Worm (Caenorhabditis elegans) whole organism, L4 larva: ENCODE data around the gene ZK688.1.

Experiments used
- D1046.2 ChIP-seq: fragments of 200-800 bp; sonication (Bioruptor generic); IDR thresholded peaks from 2 replicates; pipeline ENCODE4 v1.3.6; 2022; ENCODE audit warnings: missing genetic modification characterization, missing compliant biosample characterization
- F10B5.3 ChIP-seq: sonication (generic microtip); optimal IDR thresholded peaks from 2 replicates; lab custom pipeline; 2016; ENCODE audit warnings: mild to moderate bottlenecking, missing genetic modification characterization, missing compliant biosample characterization
- R02D3.7 ChIP-seq: fragments of 150-350 bp; sonication (generic microtip); optimal IDR thresholded peaks from 3 replicates; lab custom pipeline; 2014; ENCODE audit warnings: missing biosample characterization, missing genetic modification characterization
- T20F7.1 ChIP-seq: fragments of 200-800 bp; sonication (Bioruptor generic); optimal IDR thresholded peaks from 2 replicates; lab custom pipeline; 2018; ENCODE audit warnings: mild to moderate bottlenecking, missing genetic modification characterization, missing compliant biosample characterization
- aha-1 ChIP-seq: fragments of 150-350 bp; peaks from one replicate; lab custom pipeline; 2014; ENCODE audit warnings: missing biosample characterization, missing genetic modification characterization
- arid-1 ChIP-seq: fragments of 200-800 bp; sonication (Bioruptor generic); conservative IDR thresholded peaks from 2 replicates; pipeline ENCODE4 v1.3.6; 2022; ENCODE audit warnings: missing genetic modification reagents, missing genetic modification characterization, missing compliant biosample characterization
- ceh-82 ChIP-seq: sonication (generic microtip); optimal IDR thresholded peaks from 2 replicates; lab custom pipeline; 2017; ENCODE audit warnings: missing biosample characterization, missing genetic modification characterization
- ces-1 ChIP-seq: fragments of 150-350 bp; sonication (generic microtip); optimal IDR thresholded peaks from 4 replicates; lab custom pipeline; 2014; ENCODE audit warnings: missing biosample characterization, missing genetic modification reagents, missing genetic modification characterization
- cey-2 ChIP-seq: sonication (generic microtip); optimal IDR thresholded peaks from 3 replicates; lab custom pipeline; 2017; ENCODE audit warnings: missing genetic modification characterization, mild to moderate bottlenecking, missing compliant biosample characterization, antibody characterized with exemption, borderline replicate concordance; ENCODE audit not compliant: insufficient read depth
- daf-16 ChIP-seq, 3 experiments: sonication (generic microtip); optimal IDR thresholded peaks; 2 replicates each; lab custom pipeline; 2016 to 2017; ENCODE audit warnings: missing genetic modification characterization in 3 of 3, missing genetic modification reagents in 3 of 3, mild to moderate bottlenecking in 2 of 3, missing compliant biosample characterization in 2 of 3, missing biosample characterization in 1 of 3, moderate library complexity in 1 of 3
- dmd-6 ChIP-seq: fragments of 200-800 bp; sonication (Bioruptor generic); IDR thresholded peaks from 2 replicates; pipeline ENCODE4 v1.3.6; 2022; ENCODE audit warnings: missing genetic modification reagents, missing genetic modification characterization, missing compliant biosample characterization
- duxl-1 ChIP-seq: sonication (generic microtip); optimal IDR thresholded peaks from 2 replicates; lab custom pipeline; 2016; ENCODE audit warnings: mild to moderate bottlenecking, missing genetic modification characterization, moderate library complexity, missing compliant biosample characterization; ENCODE audit not compliant: poor library complexity
- dve-1 ChIP-seq: sonication (generic microtip); optimal IDR thresholded peaks from 2 replicates; lab custom pipeline; 2017; ENCODE audit warnings: antibody characterized with exemption, mild to moderate bottlenecking, missing genetic modification characterization, missing compliant biosample characterization; ENCODE audit not compliant: insufficient read depth
- fkh-10 ChIP-seq: fragments of 150-350 bp; optimal IDR thresholded peaks from 2 replicates; lab custom pipeline; 2014; ENCODE audit warnings: missing biosample characterization, missing genetic modification reagents, missing genetic modification characterization
- gei-8 ChIP-seq: fragments of 200-800 bp; sonication (Bioruptor generic); optimal IDR thresholded peaks from 2 replicates; lab custom pipeline; 2018; ENCODE audit warnings: mild to moderate bottlenecking, missing genetic modification characterization, missing compliant biosample characterization
- hlh-11 ChIP-seq: fragments of 200-800 bp; sonication (Bioruptor generic); optimal IDR thresholded peaks from 2 replicates; lab custom pipeline; 2018; ENCODE audit warnings: mild to moderate bottlenecking, missing genetic modification characterization, missing compliant biosample characterization
- hlh-30 ChIP-seq: sonication (generic microtip); optimal IDR thresholded peaks from 2 replicates; lab custom pipeline; 2017; ENCODE audit warnings: antibody characterized with exemption, mild to moderate bottlenecking, missing genetic modification characterization, missing compliant biosample characterization; ENCODE audit not compliant: insufficient read depth
- lsy-2 ChIP-seq, 2 experiments: fragments of 150-350 bp in 1 of 2; sonication (generic microtip) in 1 of 2; optimal IDR thresholded peaks; 2 replicates each; lab custom pipeline; 2014 to 2017; ENCODE audit warnings: missing biosample characterization in 2 of 2, missing genetic modification characterization in 2 of 2
- madf-9 ChIP-seq: fragments of 200-800 bp; sonication (Bioruptor generic); conservative IDR thresholded peaks from 2 replicates; pipeline ENCODE4 v1.3.6; 2022; ENCODE audit warnings: missing genetic modification reagents, missing genetic modification characterization, missing compliant biosample characterization
- mdl-1 ChIP-seq, 2 experiments: fragments of 150-350 bp in 1 of 2; sonication (generic microtip) in 1 of 2; optimal IDR thresholded peaks; 2 replicates each; lab custom pipeline; 2014 to 2017; ENCODE audit warnings: missing biosample characterization in 2 of 2, missing genetic modification characterization in 2 of 2
- mep-1 ChIP-seq: fragments of 150-350 bp; sonication (generic microtip); optimal IDR thresholded peaks from 3 replicates; lab custom pipeline; 2014; ENCODE audit warnings: missing biosample characterization, missing genetic modification characterization
- mxl-3 ChIP-seq: fragments of 200-800 bp; sonication (Bioruptor generic); optimal IDR thresholded peaks from 2 replicates; lab custom pipeline; 2018; ENCODE audit warnings: mild to moderate bottlenecking, missing genetic modification characterization, missing compliant biosample characterization
- nhr-11 ChIP-seq: fragments of 150-350 bp; optimal IDR thresholded peaks from 2 replicates; lab custom pipeline; 2014; ENCODE audit warnings: missing biosample characterization, missing genetic modification characterization
- nhr-237 ChIP-seq: sonication (generic microtip); optimal IDR thresholded peaks from 2 replicates; lab custom pipeline; 2017; ENCODE audit warnings: missing biosample characterization, missing genetic modification characterization
- nhr-28 ChIP-seq: fragments of 150-350 bp; optimal IDR thresholded peaks from 2 replicates; lab custom pipeline; 2014; ENCODE audit warnings: missing biosample characterization, missing genetic modification characterization
- nhr-41 ChIP-seq: fragments of 200-800 bp; sonication (Bioruptor generic); IDR thresholded peaks from 2 replicates; pipeline ENCODE4 v1.3.6; 2022; ENCODE audit warnings: missing genetic modification reagents, missing genetic modification characterization, missing compliant biosample characterization
- nhr-42 ChIP-seq: fragments of 200-800 bp; sonication (Bioruptor generic); IDR thresholded peaks from 2 replicates; pipeline ENCODE4 v1.3.6; 2022; ENCODE audit warnings: missing genetic modification characterization, missing compliant biosample characterization
- nhr-6 ChIP-seq: fragments of 150-350 bp; optimal IDR thresholded peaks from 2 replicates; lab custom pipeline; 2014; ENCODE audit warnings: missing biosample characterization, missing genetic modification characterization
- php-3 ChIP-seq: fragments of 200-800 bp; sonication (Bioruptor generic); IDR thresholded peaks from 2 replicates; pipeline ENCODE4 v1.3.6; 2022; ENCODE audit warnings: missing genetic modification reagents, missing genetic modification characterization, missing compliant biosample characterization
- pqm-1 ChIP-seq: sonication (generic microtip); optimal IDR thresholded peaks from 2 replicates; lab custom pipeline; 2017; ENCODE audit warnings: missing biosample characterization, missing genetic modification characterization
- rbr-2 ChIP-seq: sonication (generic microtip); optimal IDR thresholded peaks from 2 replicates; lab custom pipeline; 2016; ENCODE audit warnings: missing genotype, missing genetic modification characterization, missing compliant biosample characterization
- saeg-2 ChIP-seq: fragments of 200-800 bp; sonication (Bioruptor generic); IDR thresholded peaks from 2 replicates; pipeline ENCODE4 v1.3.6; 2022; ENCODE audit warnings: missing genetic modification reagents, missing genetic modification characterization, missing compliant biosample characterization
- sdz-12 ChIP-seq: fragments of 200-800 bp; sonication (Bioruptor generic); optimal IDR thresholded peaks from 2 replicates; lab custom pipeline; 2018; ENCODE audit warnings: mild to moderate bottlenecking, missing genetic modification characterization, missing compliant biosample characterization
- skn-1 ChIP-seq: fragments of 150-350 bp; optimal IDR thresholded peaks from 2 replicates; lab custom pipeline; 2014; ENCODE audit warnings: missing biosample characterization, missing genetic modification characterization
- snpc-1.2 ChIP-seq: fragments of 200-800 bp; sonication (Bioruptor generic); IDR thresholded peaks from 2 replicates; pipeline ENCODE4 v1.3.6; 2022; ENCODE audit warnings: missing genetic modification reagents, missing genetic modification characterization, missing compliant biosample characterization
- spr-3 ChIP-seq: fragments of 200-800 bp; sonication (Bioruptor generic); optimal IDR thresholded peaks from 2 replicates; lab custom pipeline; 2018; ENCODE audit warnings: mild to moderate bottlenecking, missing genetic modification characterization, missing compliant biosample characterization
- unc-39 ChIP-seq: sonication (generic microtip); optimal IDR thresholded peaks from 2 replicates; lab custom pipeline; 2017; ENCODE audit warnings: missing biosample characterization, missing genetic modification characterization
- unc-62 ChIP-seq, 3 experiments: fragments of 150-350 bp in 1 of 3; sonication (generic microtip); optimal IDR thresholded peaks in 2 of 3; peaks in 1 of 3; 1 replicate in 1 of 3; 2 replicates in 2 of 3; lab custom pipeline; 2014 to 2017; ENCODE audit warnings: missing biosample characterization in 3 of 3, missing genetic modification characterization in 3 of 3, missing genetic modification reagents in 3 of 3, missing genotype in 1 of 3
- zfp-3 ChIP-seq: fragments of 200-800 bp; sonication (Bioruptor generic); conservative IDR thresholded peaks from 2 replicates; pipeline ENCODE4 v1.3.6; 2022; ENCODE audit warnings: missing genetic modification reagents, missing genetic modification characterization, missing compliant biosample characterization
- zip-2 ChIP-seq: fragments of 150-350 bp; optimal IDR thresholded peaks from 2 replicates; lab custom pipeline; 2014; ENCODE audit warnings: missing biosample characterization, missing genetic modification characterization
- ztf-7 ChIP-seq: fragments of 150-350 bp; optimal IDR thresholded peaks from 2 replicates; lab custom pipeline; 2014; ENCODE audit warnings: missing biosample characterization, missing genetic modification characterization

The ZK688.1 gene

ce11 chrIII:7907515-7907914 lies 1.8 kb upstream of the ZK688.1 start, which contains the start of gene pcp-5:
TSS of gene pcp-5 (minus strand) at chrIII:7907615.
- TF ChIP-seq ztf-7 (no peak), daf-16 (GFP tag; optimal IDR thresholded peaks at IDR 0.05; lab: Kevin White, UChicago) (peak in 1 of 2 experiments; percentile 19), daf-16 (tag; optimal IDR thresholded peaks at IDR 0.05; lab: Kevin White, UChicago) (no peak)

ce11 chrIII:7911621-7912020 lies 2.3 kb downstream of the ZK688.1 start, which contains the start of gene ZK688.7:
TSS of gene ZK688.7 (minus strand) at chrIII:7911634.
- TF ChIP-seq nhr-28 (peak; percentile 60), madf-9 (GFP tag; lab: Robert Waterston, UW) (no peak), unc-39 (tag; lab: Kevin White, UChicago) (no peak), duxl-1 (tag; lab: Kevin White, UChicago) (no peak), fkh-10 (no peak), snpc-1.2 (GFP tag; lab: Robert Waterston, UW) (no peak), zfp-3 (GFP tag; lab: Robert Waterston, UW) (no peak), nhr-237 (tag; lab: Kevin White, UChicago) (no peak), nhr-41 (no peak), T20F7.1 (GFP tag; lab: Kevin White, UChicago) (peak; percentile 2), daf-16 (GFP tag; optimal IDR thresholded peaks at IDR 0.05; lab: Kevin White, UChicago) (no peak), daf-16 (tag; optimal IDR thresholded peaks at IDR 0.05; lab: Kevin White, UChicago) (peak; percentile 84), R02D3.7 (tag; lab: Kevin White, UChicago) (no peak), cey-2 (tag; lab: Kevin White, UChicago) (no peak), arid-1 (no peak), spr-3 (GFP tag; lab: Kevin White, UChicago) (no peak), nhr-11 (tag; lab: Kevin White, UChicago) (no peak), rbr-2 (no peak), gei-8 (GFP tag; lab: Kevin White, UChicago) (no peak), hlh-11 (peak; percentile 56), dve-1 (tag; lab: Kevin White, UChicago) (peak; percentile 60), sdz-12 (GFP tag; lab: Kevin White, UChicago) (no peak), D1046.2 (GFP tag; lab: Robert Waterston, UW) (no peak), php-3 (GFP tag; lab: Robert Waterston, UW) (no peak), pqm-1 (tag; lab: Kevin White, UChicago) (no peak), dmd-6 (no peak), ztf-7 (no peak), unc-62 (GFP tag; optimal IDR thresholded peaks at IDR 0.05 in 1 of 2; lab: Kevin White, UChicago) (peak in 1 of 2 experiments; percentile 87), unc-62 (tag; optimal IDR thresholded peaks at IDR 0.05; lab: Kevin White, UChicago) (no peak), skn-1 (tag; lab: Kevin White, UChicago) (no peak), zip-2 (no peak), nhr-42 (GFP tag; lab: Robert Waterston, UW) (no peak), hlh-30 (tag; lab: Kevin White, UChicago) (peak; percentile 86), mxl-3 (GFP tag; lab: Kevin White, UChicago) (peak; percentile 31), mdl-1 (tag; optimal IDR thresholded peaks at IDR 0.05; lab: Kevin White, UChicago) (peak in 1 of 2 experiments; percentile 47), mep-1 (tag; lab: Kevin White, UChicago) (no peak), lsy-2 (tag; optimal IDR thresholded peaks at IDR 0.05; lab: Kevin White, UChicago) (peak in 1 of 2 experiments; percentile 29), ces-1 (GFP tag; lab: Kevin White, UChicago) (no peak)

ce11 chrIII:7913488-7913887 lies 4.1 kb downstream of the ZK688.1 start, which contains the start of gene ZK688.12:
TSS of gene ZK688.12 (minus strand) at chrIII:7913588.
- TF ChIP-seq saeg-2 (GFP tag; lab: Robert Waterston, UW) (no peak), aha-1 (tag; lab: Kevin White, UChicago) (no peak), ces-1 (GFP tag; lab: Kevin White, UChicago) (no peak), nhr-6 (no peak), ceh-82 (tag; lab: Kevin White, UChicago) (no peak), F10B5.3 (tag; lab: Kevin White, UChicago) (no peak), T20F7.1 (GFP tag; lab: Kevin White, UChicago) (no peak), mxl-3 (GFP tag; lab: Kevin White, UChicago) (no peak), sdz-12 (GFP tag; lab: Kevin White, UChicago) (no peak)
